Fruit fly (Drosophila melanogaster) whole organism, embryonic: ENCODE results near the gene topi.

Experiments
- CG10209 ChIP-seq: fragments of 200-800 bp; sonication (Bioruptor generic); optimal IDR thresholded peaks from 3 replicates; lab custom pipeline; 2017; ENCODE audit warnings: missing biosample characterization, mild to moderate bottlenecking, missing genetic modification characterization, missing genetic modification reagents
- CG10431 ChIP-seq: fragments of 200-800 bp; sonication (Bioruptor generic); optimal IDR thresholded peaks from 3 replicates; lab custom pipeline; 2018; ENCODE audit warnings: missing biosample characterization, mild to moderate bottlenecking, missing genetic modification characterization
- CG10565 ChIP-seq: fragments of 200-800 bp; sonication (Bioruptor generic); optimal IDR thresholded peaks from 3 replicates; lab custom pipeline; 2016; ENCODE audit warnings: missing biosample characterization, mild to moderate bottlenecking, missing genetic modification characterization
- CG11398 ChIP-seq: fragments of 200-800 bp; sonication (Bioruptor generic); optimal IDR thresholded peaks from 2 replicates; lab custom pipeline; 2016; ENCODE audit warnings: missing biosample characterization, missing genetic modification characterization
- CG11560 ChIP-seq: fragments of 200-800 bp; sonication (Bioruptor generic); IDR thresholded peaks from 3 replicates; pipeline ENCODE4 v1.3.6; 2022; ENCODE audit warnings: missing biosample characterization, missing genetic modification characterization
- CG11696 ChIP-seq: fragments of 200-800 bp; sonication (Bioruptor generic); IDR thresholded peaks from 2 replicates; pipeline ENCODE4 v1.3.6; 2022; ENCODE audit warnings: missing biosample characterization, missing genetic modification characterization
- CG15269 ChIP-seq: fragments of 200-800 bp; sonication (Bioruptor generic); optimal IDR thresholded peaks from 2 replicates; lab custom pipeline; 2018; ENCODE audit warnings: missing biosample characterization, mild to moderate bottlenecking, missing genetic modification characterization, moderate library complexity
- CG17612 ChIP-seq: fragments of 200-800 bp; sonication (Bioruptor generic); IDR thresholded peaks from 2 replicates; pipeline ENCODE4 v1.3.6; 2022; ENCODE audit warnings: missing biosample characterization, missing genetic modification characterization
- CG2678 ChIP-seq: fragments of 200-800 bp; sonication (Bioruptor generic); optimal IDR thresholded peaks from 3 replicates; lab custom pipeline; 2019; ENCODE audit warnings: missing biosample characterization, mild to moderate bottlenecking, missing genetic modification characterization, moderate library complexity
- CG32532 ChIP-seq: fragments of 200-800 bp; sonication (Bioruptor generic); IDR thresholded peaks from 2 replicates; pipeline ENCODE4 v1.3.6; 2022; ENCODE audit warnings: missing biosample characterization, missing genetic modification characterization
- CG32772 ChIP-seq: fragments of 200-800 bp; sonication (Bioruptor generic); IDR thresholded peaks from 2 replicates; pipeline ENCODE4 v1.3.6; 2022; ENCODE audit warnings: missing biosample characterization, missing genetic modification characterization
- CG3281 ChIP-seq: fragments of 200-800 bp; sonication (Bioruptor generic); optimal IDR thresholded peaks from 3 replicates; lab custom pipeline; 2017; ENCODE audit warnings: missing biosample characterization, mild to moderate bottlenecking, missing genetic modification characterization
- CG34376 ChIP-seq: fragments of 200-800 bp; sonication (Bioruptor generic); optimal IDR thresholded peaks from 2 replicates; lab custom pipeline; 2018; ENCODE audit warnings: missing biosample characterization, mild to moderate bottlenecking, missing genetic modification characterization
- CG34422 ChIP-seq: fragments of 200-800 bp; sonication (Bioruptor generic); IDR thresholded peaks from 3 replicates; pipeline ENCODE4 v1.3.6; 2022; ENCODE audit warnings: missing biosample characterization, missing genetic modification characterization
- CG3995 ChIP-seq: fragments of 200-800 bp; sonication (Bioruptor generic); optimal IDR thresholded peaks from 3 replicates; lab custom pipeline; 2016; ENCODE audit warnings: missing biosample characterization, missing genetic modification characterization
- CG4854 ChIP-seq: fragments of 200-800 bp; sonication (Bioruptor generic); optimal IDR thresholded peaks from 2 replicates; lab custom pipeline; 2016; ENCODE audit warnings: missing biosample characterization, missing genetic modification characterization, inconsistent platforms
- CG6272 ChIP-seq: fragments of 200-800 bp; sonication (Bioruptor generic); IDR thresholded peaks from 2 replicates; pipeline ENCODE4 v1.3.6; 2022; ENCODE audit warnings: missing biosample characterization, missing genetic modification characterization
- CG6791 ChIP-seq: fragments of 200-800 bp; sonication (Bioruptor generic); IDR thresholded peaks from 3 replicates; pipeline ENCODE4 v1.3.6; 2022; ENCODE audit warnings: missing biosample characterization, missing genetic modification characterization; ENCODE audit not compliant: partially characterized antibody
- CG8290 ChIP-seq, 3 experiments: fragments of 200-800 bp; sonication (Bioruptor generic); optimal IDR thresholded peaks; 2 replicates each; lab custom pipeline; 2016 to 2019; ENCODE audit warnings: missing biosample characterization in 3 of 3, missing genetic modification characterization in 3 of 3, mild to moderate bottlenecking in 2 of 3, moderate library complexity in 1 of 3
- CG8924 ChIP-seq: fragments of 200-800 bp; optimal IDR thresholded peaks from 3 replicates; lab custom pipeline; 2019; ENCODE audit warnings: missing biosample characterization, mild to moderate bottlenecking, missing genetic modification characterization, moderate library complexity
- CHES-1-like ChIP-seq: fragments of 200-800 bp; sonication (Bioruptor generic); optimal IDR thresholded peaks from 2 replicates; lab custom pipeline; 2016; ENCODE audit warnings: missing biosample characterization, missing genetic modification characterization
- Drgx ChIP-seq: fragments of 200-800 bp; sonication (Bioruptor generic); IDR thresholded peaks from 2 replicates; pipeline ENCODE4 v1.3.6; 2022; ENCODE audit warnings: missing biosample characterization, missing genetic modification characterization
- ERR ChIP-seq: fragments of 200-800 bp; sonication (Bioruptor generic); optimal IDR thresholded peaks from 2 replicates; lab custom pipeline; 2016; ENCODE audit warnings: missing biosample characterization, missing genetic modification characterization
- Hr51 ChIP-seq, 2 experiments: fragments of 200-800 bp; sonication (Bioruptor generic); optimal IDR thresholded peaks; 2 replicates in 1 of 2; 3 replicates in 1 of 2; lab custom pipeline; 2016 to 2018; ENCODE audit warnings: missing biosample characterization in 2 of 2, missing genetic modification characterization in 2 of 2, mild to moderate bottlenecking in 1 of 2, moderate library complexity in 1 of 2
- MTF-1 ChIP-seq: fragments of 200-800 bp; sonication (Bioruptor generic); optimal IDR thresholded peaks from 2 replicates; lab custom pipeline; 2018; ENCODE audit warnings: missing biosample characterization, mild to moderate bottlenecking, missing genetic modification characterization, borderline replicate concordance
- Myb ChIP-seq: fragments of 200-800 bp; sonication (Bioruptor generic); optimal IDR thresholded peaks from 2 replicates; lab custom pipeline; 2016; ENCODE audit warnings: missing biosample characterization, missing genetic modification characterization
- Neu2 ChIP-seq: fragments of 200-800 bp; sonication (Bioruptor generic); optimal IDR thresholded peaks from 3 replicates; lab custom pipeline; 2016; ENCODE audit warnings: missing biosample characterization, missing genetic modification characterization, borderline replicate concordance
- Sry-δ ChIP-seq: fragments of 200-800 bp; sonication (Bioruptor generic); optimal IDR thresholded peaks from 2 replicates; lab custom pipeline; 2016; ENCODE audit warnings: missing biosample characterization, missing genetic modification characterization
- Tbp ChIP-seq: fragments of >200 bp; optimal IDR thresholded peaks from 2 replicates; lab custom pipeline; 2018; ENCODE audit warnings: missing biosample characterization, missing genetic modification characterization
- bigmax ChIP-seq: fragments of 200-800 bp; sonication (Bioruptor generic); optimal IDR thresholded peaks from 2 replicates; lab custom pipeline; 2018; ENCODE audit warnings: missing biosample characterization, mild to moderate bottlenecking, missing genetic modification characterization
- crc ChIP-seq: fragments of 200-800 bp; sonication (Bioruptor generic); optimal IDR thresholded peaks from 2 replicates; lab custom pipeline; 2016; ENCODE audit warnings: missing biosample characterization, missing genetic modification characterization
- dpn ChIP-seq, 2 experiments: fragments of 200-800 bp; sonication (Bioruptor generic); optimal IDR thresholded peaks; 3 replicates each; lab custom pipeline; 2016; ENCODE audit warnings: missing biosample characterization in 2 of 2, missing genetic modification characterization in 2 of 2
- her ChIP-seq: fragments of 200-800 bp; sonication (Bioruptor generic); optimal IDR thresholded peaks from 2 replicates; lab custom pipeline; 2016; ENCODE audit warnings: missing biosample characterization, missing genetic modification characterization
- hkb ChIP-seq, 2 experiments: fragments of 200-800 bp in 1 of 2; fragments of >200 bp in 1 of 2; sonication (Bioruptor generic) in 1 of 2; IDR thresholded peaks in 1 of 2; optimal IDR thresholded peaks in 1 of 2; 2 replicates each; pipeline versions ENCODE4 v1.3.6 to Lab custom; 2017 to 2022; ENCODE audit warnings: missing biosample characterization in 1 of 2, missing genetic modification characterization in 1 of 2
- ind ChIP-seq: fragments of 200-800 bp; sonication (Bioruptor generic); optimal IDR thresholded peaks from 3 replicates; lab custom pipeline; 2016; ENCODE audit warnings: missing biosample characterization, missing genetic modification characterization
- inv ChIP-seq: fragments of 200-800 bp; sonication (Bioruptor generic); IDR thresholded peaks from 2 replicates; pipeline ENCODE4 v1.3.6; 2022; ENCODE audit warnings: missing biosample characterization, missing genetic modification characterization; ENCODE audit not compliant: partially characterized antibody
- jing ChIP-seq: fragments of 200-800 bp; sonication (Bioruptor generic); optimal IDR thresholded peaks from 2 replicates; lab custom pipeline; 2018; ENCODE audit warnings: missing biosample characterization, mild to moderate bottlenecking, missing genetic modification characterization
- ken ChIP-seq: fragments of 200-800 bp; sonication (Bioruptor generic); IDR thresholded peaks from 3 replicates; pipeline ENCODE4 v1.3.6; 2022; ENCODE audit warnings: missing biosample characterization, missing genetic modification characterization
- onecut ChIP-seq: fragments of 200-800 bp; sonication (Bioruptor generic); IDR thresholded peaks from 2 replicates; pipeline ENCODE4 v1.3.6; 2022; ENCODE audit warnings: missing biosample characterization, missing genetic modification characterization
- prd ChIP-seq, 3 experiments: fragments of >200 bp in 2 of 3; fragments of 200-800 bp in 1 of 3; sonication (Bioruptor generic) in 1 of 3; optimal IDR thresholded peaks in 2 of 3; IDR thresholded peaks in 1 of 3; 2 replicates in 2 of 3; 3 replicates in 1 of 3; pipeline versions ENCODE4 v1.3.6 to Lab custom; 2017 to 2022; ENCODE audit warnings: missing biosample characterization in 1 of 3, missing genetic modification characterization in 1 of 3
- pzg ChIP-seq: fragments of 200-800 bp; sonication (Bioruptor generic); optimal IDR thresholded peaks from 3 replicates; lab custom pipeline; 2018; ENCODE audit warnings: missing biosample characterization, mild to moderate bottlenecking, missing genetic modification characterization, moderate library complexity
- sens-2 ChIP-seq: fragments of 200-800 bp; sonication (Bioruptor generic); IDR thresholded peaks from 2 replicates; pipeline ENCODE4 v1.3.6; 2022; ENCODE audit warnings: missing biosample characterization, missing genetic modification characterization
- sisA ChIP-seq: fragments of 200-800 bp; sonication (Bioruptor generic); IDR thresholded peaks from 2 replicates; pipeline ENCODE4 v1.3.6; 2022; ENCODE audit warnings: missing biosample characterization, missing genetic modification characterization
- unc-4 ChIP-seq: fragments of 200-800 bp; sonication (Bioruptor generic); IDR thresholded peaks from 2 replicates; pipeline ENCODE4 v1.3.6; 2022; ENCODE audit warnings: missing biosample characterization, missing genetic modification characterization; ENCODE audit not compliant: partially characterized antibody
- vvl ChIP-seq: fragments of 200-800 bp; sonication (Bioruptor generic); IDR thresholded peaks from 2 replicates; pipeline ENCODE4 v1.3.6; 2022; ENCODE audit warnings: missing biosample characterization, missing genetic modification characterization
- yki ChIP-seq: fragments of >200 bp; optimal IDR thresholded peaks from 3 replicates; lab custom pipeline; 2018

The topi gene

DNA sequence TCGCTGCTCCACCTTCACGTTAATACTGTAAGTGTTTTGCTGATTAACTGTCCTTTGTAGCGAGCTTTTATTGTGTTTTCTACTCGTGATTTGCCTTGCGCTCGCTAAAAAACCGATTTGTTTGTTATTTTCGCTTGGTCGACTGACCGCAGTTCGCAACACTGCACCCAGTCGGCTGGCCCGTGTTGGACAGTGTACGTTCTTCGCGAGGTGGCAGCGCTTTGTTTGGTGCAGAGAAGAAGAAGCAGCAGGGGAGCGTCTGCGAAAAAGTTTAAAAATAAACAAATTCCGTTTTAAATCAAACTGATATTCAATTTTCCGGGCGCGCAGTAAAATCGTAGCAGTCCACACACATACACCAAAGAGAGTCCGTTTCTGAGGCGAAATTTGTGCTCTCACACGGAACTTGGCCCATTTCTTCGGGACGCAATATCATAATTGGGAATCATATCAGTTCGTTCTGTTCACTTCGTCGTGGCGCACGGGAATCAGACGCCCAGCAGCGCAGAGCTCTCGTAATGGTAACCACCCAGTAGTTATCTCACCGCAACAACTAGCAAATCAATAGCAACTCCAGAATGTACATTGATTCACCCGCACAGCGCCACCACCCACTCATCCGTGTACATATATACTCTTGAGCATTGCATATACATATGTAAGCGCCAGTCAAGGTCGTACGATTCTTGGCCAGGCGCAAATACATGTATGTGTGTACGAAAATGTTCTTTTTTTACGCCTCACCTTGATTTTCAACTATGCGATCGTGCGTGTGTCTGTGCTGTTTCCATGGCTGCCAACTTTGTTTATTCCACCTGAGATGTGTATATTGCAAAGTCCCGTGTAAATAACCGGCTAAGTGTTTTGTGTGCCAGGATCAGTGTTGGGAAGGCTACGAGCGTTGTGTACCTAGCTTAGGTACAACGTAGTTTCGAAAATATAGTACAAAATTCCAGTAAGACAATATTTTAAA, 7.0 kb upstream of the topi start, which contains the start of gene Naa80 (continued):
- TF ChIP-seq Hr51 (GFP tag; optimal IDR thresholded peaks at IDR 0.05; lab: Kevin White, UChicago): peak in 1 of 2 experiments; percentile 85
- TF ChIP-seq Neu2: no peak
- peak; percentile 41; the same call in 1 of the 2 replicates for TF ChIP-seq onecut (GFP tag; lab: Robert Waterston, UW)
- peak; percentile 38 for TF ChIP-seq CG15269
- peak; percentile 27 for TF ChIP-seq CG4854 (GFP tag; lab: Kevin White, UChicago)
- TF ChIP-seq inv: peak; percentile 28; the same call in 1 of the 2 replicates
- TF ChIP-seq Tbp (GFP tag; lab: Kevin White, UChicago): peak; percentile 9
- TF ChIP-seq CG2678 (tag; lab: Kevin White, UChicago): no peak
- no peak for TF ChIP-seq CG11560 (tag; lab: Robert Waterston, UW)
- peak; percentile 40 for TF ChIP-seq CG8290 (GFP tag; optimal IDR thresholded peaks at IDR 0.05; lab: Kevin White, UChicago)
- peak in 1 of 2 experiments; percentile 90 for TF ChIP-seq CG8290 (tag; optimal IDR thresholded peaks at IDR 0.05; lab: Kevin White, UChicago)
- TF ChIP-seq hkb (optimal IDR thresholded peaks at IDR 0.05; lab: Kevin White, UChicago): peak; percentile 81
- peak; percentile 37; the same call in 1 of the 2 replicates for TF ChIP-seq hkb (GFP tag; IDR thresholded peaks at IDR 0.05; lab: Robert Waterston, UW)
- peak; percentile 82 for TF ChIP-seq ERR
- peak; percentile 80 for TF ChIP-seq CG34422 (GFP tag; lab: Robert Waterston, UW)
- TF ChIP-seq vvl (GFP tag; lab: Robert Waterston, UW): peak; percentile 72
- TF ChIP-seq CG32772: peak; percentile 24; the same call in 1 of the 2 replicates
- TF ChIP-seq CG3281 (GFP tag; lab: Kevin White, UChicago): peak; percentile 51
- peak; percentile 96 for TF ChIP-seq Myb (GFP tag; lab: Kevin White, UChicago)
- TF ChIP-seq CG10565: no peak
- TF ChIP-seq crc (GFP tag; lab: Kevin White, UChicago): peak; percentile 22
- TF ChIP-seq CG3995 (GFP tag; lab: Kevin White, UChicago): peak; percentile 68
- peak; percentile 94 for TF ChIP-seq pzg (GFP tag; lab: Kevin White, UChicago)
- no peak; the same call in 1 of the 2 replicates for TF ChIP-seq unc-4 (GFP tag; lab: Robert Waterston, UW)
- TF ChIP-seq jing (GFP tag; lab: Kevin White, UChicago): no peak
- peak; percentile 60 for TF ChIP-seq CG8924 (tag; lab: Kevin White, UChicago)
- TF ChIP-seq prd (optimal IDR thresholded peaks at IDR 0.05; lab: Kevin White, UChicago): no peak
- peak; percentile 61; the same call in 2 of the 3 replicates for TF ChIP-seq prd (GFP tag; IDR thresholded peaks at IDR 0.05; lab: Robert Waterston, UW)
- no peak for TF ChIP-seq CG6272
- TF ChIP-seq CG11696 (GFP tag; lab: Robert Waterston, UW): no peak
- peak; percentile 20 for TF ChIP-seq MTF-1 (GFP tag; lab: Kevin White, UChicago)
- peak; percentile 60 for TF ChIP-seq sisA (GFP tag; lab: Robert Waterston, UW)
- peak; percentile 77 for TF ChIP-seq dpn (GFP tag; optimal IDR thresholded peaks at IDR 0.05; lab: Kevin White, UChicago)
- TF ChIP-seq ind (GFP tag; lab: Kevin White, UChicago): peak; percentile 72
- peak; percentile 58 for TF ChIP-seq CG11398
- TF ChIP-seq ken: peak; percentile 82
- peak; percentile 50 for TF ChIP-seq CG34376 (GFP tag; lab: Kevin White, UChicago)
- TF ChIP-seq sens-2 (GFP tag; lab: Robert Waterston, UW): no peak
- TF ChIP-seq CG17612: no peak
- peak; percentile 54 for TF ChIP-seq CG10209
- TF ChIP-seq bigmax (GFP tag; lab: Kevin White, UChicago): peak; percentile 40
- peak; percentile 84 for TF ChIP-seq her (GFP tag; lab: Kevin White, UChicago)
- peak; percentile 94 for TF ChIP-seq CHES-1-like (GFP tag; lab: Kevin White, UChicago)
- peak; percentile 11; the same call in 1 of the 2 replicates for TF ChIP-seq Drgx (GFP tag; lab: Robert Waterston, UW)
- peak; percentile 61; the same call in 1 of the 2 replicates for TF ChIP-seq CG32532 (GFP tag; lab: Robert Waterston, UW)
- peak; percentile 20 for TF ChIP-seq CG10431 (GFP tag; lab: Kevin White, UChicago)
- TF ChIP-seq yki: no peak
- peak; percentile 61; the same call in 1 of the 3 replicates for TF ChIP-seq CG6791
- peak; percentile 54 for TF ChIP-seq Sry-δ (GFP tag; lab: Kevin White, UChicago)
